Worm (Caenorhabditis elegans) whole organism, L1 larva: ENCODE results near the gene snt-1.

Experiments
- C04F5.9 ChIP-seq: sonication (generic microtip); optimal IDR thresholded peaks from 2 replicates; lab custom pipeline; 2016; ENCODE audit warnings: missing genetic modification characterization, missing compliant biosample characterization
- C34B4.2 ChIP-seq: sonication (generic microtip); optimal IDR thresholded peaks from 2 replicates; lab custom pipeline; 2017; ENCODE audit warnings: mild to moderate bottlenecking, missing genetic modification characterization, missing compliant biosample characterization
- ama-1 ChIP-seq: fragments of 150-350 bp; optimal IDR thresholded peaks from 2 replicates; lab custom pipeline; 2014
- blmp-1 ChIP-seq: fragments of 150-350 bp; optimal IDR thresholded peaks from 2 replicates; lab custom pipeline; 2014; ENCODE audit warnings: missing biosample characterization, missing genetic modification characterization
- ceh-63 ChIP-seq: fragments of 200-800 bp; sonication (Bioruptor generic); optimal IDR thresholded peaks from 2 replicates; lab custom pipeline; 2018; ENCODE audit warnings: mild to moderate bottlenecking, missing genetic modification characterization, missing compliant biosample characterization
- ceh-82 ChIP-seq, 3 experiments: fragments of 150-350 bp in 1 of 3; sonication (generic microtip) in 2 of 3; optimal IDR thresholded peaks; 2 replicates each; lab custom pipeline; 2014 to 2017; ENCODE audit warnings: missing biosample characterization in 3 of 3, missing genetic modification characterization in 3 of 3
- efl-1 ChIP-seq, 4 experiments: fragments of 150-350 bp; optimal IDR thresholded peaks in 3 of 4; peaks in 1 of 4; 1 replicate in 1 of 4; 2 replicates in 3 of 4; lab custom pipeline; 2014; ENCODE audit warnings: missing biosample characterization in 2 of 4, missing genetic modification characterization in 2 of 4, missing genetic modification reagents in 2 of 4
- egl-13 ChIP-seq: sonication (generic microtip); optimal IDR thresholded peaks from 2 replicates; lab custom pipeline; 2016; ENCODE audit warnings: missing genotype, missing genetic modification reagents, missing genetic modification characterization, missing compliant biosample characterization
- elt-2 ChIP-seq: sonication (generic microtip); optimal IDR thresholded peaks from 2 replicates; lab custom pipeline; 2016; ENCODE audit warnings: missing genetic modification characterization, mild to moderate bottlenecking, inconsistent platforms, missing compliant biosample characterization, missing genetic modification reagents
- elt-3 ChIP-seq, 6 experiments: fragments of 150-350 bp in 1 of 6; sonication (generic microtip); optimal IDR thresholded peaks; 2 replicates each; lab custom pipeline; 2017 to 2018; ENCODE audit warnings: missing biosample characterization in 6 of 6, missing genetic modification characterization in 6 of 6, inconsistent platforms in 1 of 6
- ets-5 ChIP-seq: fragments of 200-800 bp; sonication (Bioruptor generic); IDR thresholded peaks from 2 replicates; pipeline ENCODE4 v1.3.6; 2022; ENCODE audit warnings: missing genetic modification characterization, missing compliant biosample characterization
- fkh-10 ChIP-seq: sonication (generic microtip); optimal IDR thresholded peaks from 2 replicates; lab custom pipeline; 2017; ENCODE audit warnings: missing biosample characterization, missing genetic modification reagents, missing genetic modification characterization
- fkh-8 ChIP-seq: sonication (generic microtip); optimal IDR thresholded peaks from 2 replicates; lab custom pipeline; 2016; ENCODE audit warnings: mild to moderate bottlenecking, missing genetic modification characterization, missing compliant biosample characterization
- grh-1 ChIP-seq: fragments of 200-800 bp; sonication (Bioruptor generic); IDR thresholded peaks from 2 replicates; pipeline ENCODE4 v1.3.6; 2022; ENCODE audit warnings: missing genetic modification reagents, missing genetic modification characterization, missing compliant biosample characterization
- irx-1 ChIP-seq: sonication (generic microtip); optimal IDR thresholded peaks from 2 replicates; lab custom pipeline; 2016; ENCODE audit warnings: missing genetic modification characterization, missing compliant biosample characterization
- lin-14 ChIP-seq: fragments of 200-800 bp; sonication (Bioruptor generic); optimal IDR thresholded peaks from 2 replicates; lab custom pipeline; 2018; ENCODE audit warnings: mild to moderate bottlenecking, missing genetic modification characterization, moderate library complexity, missing compliant biosample characterization
- lin-39 ChIP-seq: fragments of 150-350 bp; optimal IDR thresholded peaks from 2 replicates; lab custom pipeline; 2014; ENCODE audit warnings: missing biosample characterization, missing genetic modification reagents, missing genetic modification characterization
- lsy-2 ChIP-seq, 2 experiments: fragments of 150-350 bp; optimal IDR thresholded peaks; 2 replicates each; lab custom pipeline; 2014; ENCODE audit warnings: missing biosample characterization in 2 of 2, missing genetic modification characterization in 2 of 2
- mab-9 ChIP-seq: fragments of 200-800 bp; sonication (Bioruptor generic); IDR thresholded peaks from 2 replicates; pipeline ENCODE4 v1.3.6; 2022; ENCODE audit warnings: missing genetic modification reagents, missing genetic modification characterization, missing compliant biosample characterization
- mdl-1 ChIP-seq, 2 experiments: fragments of 150-350 bp; optimal IDR thresholded peaks; 2 replicates each; lab custom pipeline; 2014 to 2017; ENCODE audit warnings: missing biosample characterization in 2 of 2, missing genetic modification characterization in 2 of 2, inconsistent platforms in 1 of 2
- mef-2 ChIP-seq: fragments of 150-350 bp; optimal IDR thresholded peaks from 2 replicates; lab custom pipeline; 2014; ENCODE audit warnings: missing biosample characterization, missing genetic modification characterization
- mep-1 ChIP-seq: fragments of 150-350 bp; optimal IDR thresholded peaks from 2 replicates; lab custom pipeline; 2014; ENCODE audit warnings: missing biosample characterization, missing genetic modification characterization
- nhr-20 ChIP-seq: sonication (generic microtip); optimal IDR thresholded peaks from 2 replicates; lab custom pipeline; 2016; ENCODE audit warnings: mild to moderate bottlenecking, missing genetic modification characterization, missing compliant biosample characterization
- nhr-237 ChIP-seq: fragments of 150-350 bp; optimal IDR thresholded peaks from 2 replicates; lab custom pipeline; 2014; ENCODE audit warnings: missing biosample characterization, missing genetic modification characterization
- nhr-28 ChIP-seq: fragments of 150-350 bp; optimal IDR thresholded peaks from 2 replicates; lab custom pipeline; 2014; ENCODE audit warnings: missing biosample characterization, missing genetic modification characterization
- nhr-71 ChIP-seq: sonication (generic microtip); optimal IDR thresholded peaks from 2 replicates; lab custom pipeline; 2016; ENCODE audit warnings: mild to moderate bottlenecking, missing genetic modification characterization, moderate library complexity, missing compliant biosample characterization
- nhr-76 ChIP-seq: sonication (generic microtip); optimal IDR thresholded peaks from 2 replicates; lab custom pipeline; 2017; ENCODE audit warnings: missing biosample characterization, missing genetic modification characterization
- nhr-77 ChIP-seq: fragments of 150-350 bp; optimal IDR thresholded peaks from 2 replicates; lab custom pipeline; 2014; ENCODE audit warnings: missing biosample characterization, missing genetic modification characterization
- nhr-85 ChIP-seq: sonication (generic microtip); peaks from one replicate; lab custom pipeline; 2016; ENCODE audit warnings: missing genetic modification characterization, inconsistent platforms, missing compliant biosample characterization
- pag-3 ChIP-seq: sonication (generic microtip); optimal IDR thresholded peaks from 2 replicates; lab custom pipeline; 2017; ENCODE audit warnings: missing genetic modification characterization, mild to moderate bottlenecking, missing compliant biosample characterization, antibody characterized with exemption, borderline replicate concordance; ENCODE audit not compliant: insufficient read depth
- rnt-1 ChIP-seq: sonication (generic microtip); optimal IDR thresholded peaks from 2 replicates; lab custom pipeline; 2016; ENCODE audit warnings: mild to moderate bottlenecking, missing genetic modification characterization, moderate library complexity, missing compliant biosample characterization
- snu-23 ChIP-seq: sonication (generic microtip); optimal IDR thresholded peaks from 2 replicates; lab custom pipeline; 2016; ENCODE audit warnings: missing genetic modification characterization, missing compliant biosample characterization
- sox-4 ChIP-seq: sonication (generic microtip); optimal IDR thresholded peaks from 2 replicates; lab custom pipeline; 2016; ENCODE audit warnings: missing genetic modification characterization, missing compliant biosample characterization
- tlp-1 ChIP-seq: fragments of 150-350 bp; optimal IDR thresholded peaks from 2 replicates; lab custom pipeline; 2014; ENCODE audit warnings: missing biosample characterization, missing genetic modification characterization
- unc-130 ChIP-seq: fragments of 150-350 bp; optimal IDR thresholded peaks from 2 replicates; lab custom pipeline; 2017; ENCODE audit warnings: missing biosample characterization, missing genetic modification characterization, inconsistent platforms
- unc-30 ChIP-seq: sonication (generic microtip); optimal IDR thresholded peaks from 2 replicates; lab custom pipeline; 2017; ENCODE audit warnings: missing biosample characterization, missing genetic modification characterization
- vab-15 ChIP-seq: sonication (generic microtip); optimal IDR thresholded peaks from 2 replicates; lab custom pipeline; 2017; ENCODE audit warnings: missing genotype, mild to moderate bottlenecking, missing genetic modification characterization, missing compliant biosample characterization
- xbp-1 ChIP-seq: sonication (generic microtip); optimal IDR thresholded peaks from 2 replicates; lab custom pipeline; 2016; ENCODE audit warnings: missing genetic modification characterization, missing compliant biosample characterization

snt-1 gene

ce11 chrII:6820278-6820971 is 9.7 kb downstream of the snt-1 start:
- no peak for TF ChIP-seq irx-1 (tag; lab: Kevin White, UChicago)
- no peak for TF ChIP-seq lin-39
- no peak for TF ChIP-seq C34B4.2 (tag; lab: Kevin White, UChicago)
- peak in 1 of 2 experiments; percentile 11 for TF ChIP-seq lsy-2 (tag; optimal IDR thresholded peaks at IDR 0.05; lab: Kevin White, UChicago)
- TF ChIP-seq nhr-71 (tag; lab: Kevin White, UChicago): peak; percentile 27
- peak; percentile 45 for TF ChIP-seq fkh-10
- TF ChIP-seq elt-2 (tag; lab: Kevin White, UChicago): no peak
- TF ChIP-seq egl-13 (tag; lab: Kevin White, UChicago): no peak
- no peak for TF ChIP-seq mab-9
- TF ChIP-seq nhr-85: no peak
- TF ChIP-seq lin-14 (GFP tag; lab: Kevin White, UChicago): peak; percentile 70
- no peak for TF ChIP-seq C04F5.9
- no peak for TF ChIP-seq ets-5 (GFP tag; lab: Robert Waterston, UW)
- TF ChIP-seq elt-3 (tag; optimal IDR thresholded peaks at IDR 0.05; lab: Kevin White, UChicago): no peak
- no peak for TF ChIP-seq mdl-1 (tag; optimal IDR thresholded peaks at IDR 0.05; lab: Kevin White, UChicago)
- TF ChIP-seq nhr-76 (tag; lab: Kevin White, UChicago): no peak
- TF ChIP-seq nhr-237 (tag; lab: Kevin White, UChicago): no peak
- TF ChIP-seq unc-30: no peak
- peak; percentile 30 for TF ChIP-seq snu-23 (GFP tag; lab: Kevin White, UChicago)
- TF ChIP-seq ama-1: no peak
- peak in 1 of 3 experiments; percentile 23 for TF ChIP-seq ceh-82 (tag; optimal IDR thresholded peaks at IDR 0.05; lab: Kevin White, UChicago)
- TF ChIP-seq vab-15: no peak
- peak; percentile 15 for TF ChIP-seq nhr-20
- TF ChIP-seq fkh-8 (tag; lab: Kevin White, UChicago): no peak
- TF ChIP-seq efl-1 (optimal IDR thresholded peaks at IDR 0.05; lab: Kevin White, UChicago): no peak
- no peak for TF ChIP-seq efl-1 (GFP tag; optimal IDR thresholded peaks at IDR 0.05 in 1 of 2; lab: Kevin White, UChicago)
- TF ChIP-seq pag-3 (tag; lab: Kevin White, UChicago): no peak
- no peak for TF ChIP-seq ceh-63 (GFP tag; lab: Kevin White, UChicago)
- TF ChIP-seq nhr-77 (tag; lab: Kevin White, UChicago): no peak
- no peak for TF ChIP-seq tlp-1 (tag; lab: Kevin White, UChicago)
- no peak for TF ChIP-seq nhr-28 (tag; lab: Kevin White, UChicago)

ce11 chrII:6821118-6821517 is 10.4 kb downstream of the snt-1 start:
- TF ChIP-seq irx-1 (tag; lab: Kevin White, UChicago) (peak; percentile 31), mep-1 (peak; percentile 51), nhr-77 (tag; lab: Kevin White, UChicago) (peak; percentile 8), unc-130 (peak; percentile 47), nhr-85 (peak; percentile 96), efl-1 (optimal IDR thresholded peaks at IDR 0.05; lab: Kevin White, UChicago) (peak in 1 of 2 experiments; percentile 1), efl-1 (GFP tag; optimal IDR thresholded peaks at IDR 0.05 in 1 of 2; lab: Kevin White, UChicago) (no peak), rnt-1 (tag; lab: Kevin White, UChicago) (peak; percentile 24), xbp-1 (tag; lab: Kevin White, UChicago) (no peak), mef-2 (tag; lab: Kevin White, UChicago) (no peak), lsy-2 (tag; optimal IDR thresholded peaks at IDR 0.05; lab: Kevin White, UChicago) (peak in 1 of 2 experiments; percentile 59), grh-1 (GFP tag; lab: Robert Waterston, UW) (peak; percentile 37), blmp-1 (tag; lab: Kevin White, UChicago) (peak; percentile 88), fkh-10 (no peak), snu-23 (GFP tag; lab: Kevin White, UChicago) (peak; percentile 37), lin-39 (no peak), sox-4 (tag; lab: Kevin White, UChicago) (no peak), elt-3 (tag; optimal IDR thresholded peaks at IDR 0.05; lab: Kevin White, UChicago) (peak in 2 of 6 experiments; percentile 6 to 28), nhr-71 (tag; lab: Kevin White, UChicago) (peak; percentile 33), nhr-20 (peak; percentile 47), lin-14 (GFP tag; lab: Kevin White, UChicago) (peak; percentile 78), pag-3 (tag; lab: Kevin White, UChicago) (peak; percentile 27)
